Fruit fly (Drosophila melanogaster) whole organism, wandering third instar larva: ENCODE measurements around the gene kri.

Experiments used
- Abd-B ChIP-seq: fragments of >200 bp; optimal IDR thresholded peaks from 2 replicates; lab custom pipeline; 2017; ENCODE audit warnings: missing biosample characterization, missing genetic modification characterization
- Dif ChIP-seq: fragments of 200-275, 200-300 bp; sonication (Bioruptor generic); optimal IDR thresholded peaks from 2 replicates; lab custom pipeline; 2018; ENCODE audit warnings: missing biosample characterization, missing genetic modification characterization; ENCODE audit not compliant: partially characterized antibody
- GATAd ChIP-seq: sonication (Bioruptor generic); optimal IDR thresholded peaks from 2 replicates; lab custom pipeline; 2016; ENCODE audit warnings: missing biosample characterization, missing genetic modification characterization
- Hr78 ChIP-seq: fragments of >200 bp; optimal IDR thresholded peaks from 2 replicates; lab custom pipeline; 2017; ENCODE audit warnings: missing biosample characterization, missing genetic modification characterization
- brk ChIP-seq: fragments of 200-800 bp; sonication (Bioruptor generic); optimal IDR thresholded peaks from 2 replicates; lab custom pipeline; 2016; ENCODE audit warnings: missing biosample characterization, mild to moderate bottlenecking, missing genetic modification characterization
- dsf ChIP-seq: sonication (Bioruptor generic); optimal IDR thresholded peaks from 2 replicates; lab custom pipeline; 2016; ENCODE audit warnings: missing biosample characterization, missing genetic modification characterization, borderline replicate concordance
- fru ChIP-seq: fragments of 200-800 bp; sonication (Bioruptor generic); optimal IDR thresholded peaks from 3 replicates; lab custom pipeline; 2016; ENCODE audit warnings: missing biosample characterization, mild to moderate bottlenecking, missing genetic modification characterization
- h ChIP-seq: fragments of 200-800 bp; sonication (Bioruptor generic); optimal IDR thresholded peaks from 3 replicates; lab custom pipeline; 2016; ENCODE audit warnings: missing biosample characterization, mild to moderate bottlenecking, missing genetic modification characterization
- pan ChIP-seq: fragments of >200 bp; optimal IDR thresholded peaks from 2 replicates; lab custom pipeline; 2017
- psq ChIP-seq: fragments of 200-800 bp; sonication (Bioruptor generic); optimal IDR thresholded peaks from 3 replicates; lab custom pipeline; 2017; ENCODE audit warnings: missing biosample characterization, mild to moderate bottlenecking, missing genetic modification characterization, moderate library complexity
- sage ChIP-seq: fragments of 200-800 bp; sonication (Bioruptor generic); optimal IDR thresholded peaks from 2 replicates; lab custom pipeline; 2016; ENCODE audit warnings: missing biosample characterization, mild to moderate bottlenecking, missing genetic modification characterization

DNA sequence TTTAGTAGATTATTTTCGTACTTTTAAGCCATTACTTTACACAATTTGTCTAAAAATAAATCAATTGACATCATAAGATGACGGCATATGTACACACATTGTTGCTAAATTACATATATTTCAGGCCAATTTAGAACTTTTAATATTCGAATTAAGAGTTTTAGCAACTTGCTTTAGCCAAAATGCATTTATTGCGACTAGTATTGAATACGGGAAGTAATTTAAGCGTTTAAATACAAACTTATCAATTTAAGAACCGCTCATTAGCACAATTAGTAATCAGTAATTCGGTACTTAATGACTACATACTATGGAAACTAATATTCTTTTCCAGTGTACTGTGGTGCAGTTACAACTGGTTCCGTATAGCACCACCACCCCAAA lies 1.6 kb upstream of the kri start:
- TF ChIP-seq sage (GFP tag; lab: Kevin White, UChicago) (no peak), Abd-B (GFP tag; lab: Kevin White, UChicago) (no peak), dsf (GFP tag; lab: Kevin White, UChicago) (no peak), fru (no peak), GATAd (no peak), psq (GFP tag; lab: Kevin White, UChicago) (no peak), pan (lab: Kevin White, UChicago) (no peak), h (GFP tag; lab: Kevin White, UChicago) (no peak), brk (GFP tag; lab: Kevin White, UChicago) (no peak), Dif (no peak), Hr78 (GFP tag; lab: Kevin White, UChicago) (no peak)
